Fruit fly (Drosophila melanogaster) whole organism, wandering third instar larva: ENCODE results near the gene CG10428.
A peak's percentile ranks its signal among the peaks of the same experiment; 100 is the strongest.

Experiments used
- Abd-B ChIP-seq: fragments of >200 bp; optimal IDR thresholded peaks from 2 replicates; lab custom pipeline; 2017; ENCODE audit warnings: missing biosample characterization, missing genetic modification characterization
- CG32264 ChIP-seq: fragments of 200-800 bp; sonication (Bioruptor generic); optimal IDR thresholded peaks from 2 replicates; lab custom pipeline; 2016; ENCODE audit warnings: missing biosample characterization, missing genetic modification characterization
- CG9705 ChIP-seq: fragments of 200-800 bp; sonication (Bioruptor generic); optimal IDR thresholded peaks from 2 replicates; lab custom pipeline; 2018; ENCODE audit warnings: missing biosample characterization, mild to moderate bottlenecking, missing genetic modification characterization
- CrebA ChIP-seq: fragments of 200-800 bp; sonication (Bioruptor generic); optimal IDR thresholded peaks from 2 replicates; lab custom pipeline; 2016; ENCODE audit warnings: missing biosample characterization, mild to moderate bottlenecking, missing genetic modification characterization, borderline replicate concordance
- Dfd ChIP-seq: fragments of >200 bp; optimal IDR thresholded peaks from 2 replicates; lab custom pipeline; 2017; ENCODE audit warnings: missing biosample characterization, missing genetic modification characterization
- Dif ChIP-seq: fragments of 200-275, 200-300 bp; sonication (Bioruptor generic); optimal IDR thresholded peaks from 2 replicates; lab custom pipeline; 2018; ENCODE audit warnings: missing biosample characterization, missing genetic modification characterization; ENCODE audit not compliant: partially characterized antibody
- GATAd ChIP-seq: sonication (Bioruptor generic); optimal IDR thresholded peaks from 2 replicates; lab custom pipeline; 2016; ENCODE audit warnings: missing biosample characterization, missing genetic modification characterization
- HLH106 ChIP-seq: fragments of 200-800 bp; optimal IDR thresholded peaks from 3 replicates; lab custom pipeline; 2019; ENCODE audit warnings: missing biosample characterization, mild to moderate bottlenecking, missing genetic modification characterization, moderate library complexity
- Hnf4 ChIP-seq: fragments of 200-800 bp; sonication (Bioruptor generic); optimal IDR thresholded peaks from 2 replicates; lab custom pipeline; 2016; ENCODE audit warnings: missing biosample characterization, mild to moderate bottlenecking, missing genetic modification characterization
- Hr78 ChIP-seq: fragments of >200 bp; optimal IDR thresholded peaks from 2 replicates; lab custom pipeline; 2017; ENCODE audit warnings: missing biosample characterization, missing genetic modification characterization
- Hr83 ChIP-seq: fragments of 200-300 bp; sonication (Bioruptor generic); optimal IDR thresholded peaks from 2 replicates; lab custom pipeline; 2016; ENCODE audit warnings: missing biosample characterization, mild to moderate bottlenecking, missing genetic modification characterization, moderate library complexity; ENCODE audit not compliant: poor library complexity, severe bottlenecking
- Jra ChIP-seq: sonication (Bioruptor generic); optimal IDR thresholded peaks from 2 replicates; lab custom pipeline; 2016; ENCODE audit warnings: missing biosample characterization, missing genetic modification characterization
- Mio ChIP-seq: sonication (Bioruptor generic); optimal IDR thresholded peaks from 2 replicates; lab custom pipeline; 2016; ENCODE audit warnings: missing biosample characterization, missing genetic modification characterization
- Myc ChIP-seq: fragments of >200 bp; optimal IDR thresholded peaks from 2 replicates; lab custom pipeline; 2017
- N ChIP-seq: fragments of >200 bp; optimal IDR thresholded peaks from 2 replicates; lab custom pipeline; 2018; ENCODE audit warnings: missing biosample characterization, missing external identifiers, missing genetic modification characterization
- OdsH ChIP-seq: fragments of 200-800 bp; sonication (Bioruptor generic); optimal IDR thresholded peaks from 2 replicates; lab custom pipeline; 2016; ENCODE audit warnings: missing biosample characterization, mild to moderate bottlenecking, missing genetic modification characterization
- Rel ChIP-seq, 2 experiments: fragments of 200-800 bp; sonication (Bioruptor generic) in 1 of 2; optimal IDR thresholded peaks; 2 replicates in 1 of 2; 3 replicates in 1 of 2; lab custom pipeline; 2016 to 2019; ENCODE audit warnings: mild to moderate bottlenecking in 2 of 2, missing biosample characterization in 2 of 2, missing genetic modification characterization in 2 of 2, moderate library complexity in 1 of 2
- Sp1 ChIP-seq: fragments of 200-800 bp; sonication (Bioruptor generic); optimal IDR thresholded peaks from 3 replicates; lab custom pipeline; 2019; ENCODE audit warnings: missing biosample characterization, mild to moderate bottlenecking, missing genetic modification characterization, moderate library complexity
- Vsx2 ChIP-seq: fragments of 200-300, 225-300 bp; sonication (Bioruptor generic); optimal IDR thresholded peaks from 2 replicates; lab custom pipeline; 2018; ENCODE audit warnings: missing biosample characterization, missing genetic modification characterization; ENCODE audit not compliant: partially characterized antibody
- br ChIP-seq: fragments of 200-800 bp; sonication (Bioruptor generic); optimal IDR thresholded peaks from 2 replicates; lab custom pipeline; 2016; ENCODE audit warnings: missing biosample characterization, missing genetic modification characterization
- brk ChIP-seq: fragments of 200-800 bp; sonication (Bioruptor generic); optimal IDR thresholded peaks from 2 replicates; lab custom pipeline; 2016; ENCODE audit warnings: missing biosample characterization, mild to moderate bottlenecking, missing genetic modification characterization
- dl ChIP-seq, 2 experiments: fragments of 175-275, 200-275 bp in 1 of 2; fragments of 200-275 bp in 1 of 2; sonication (Bioruptor generic); optimal IDR thresholded peaks; lab custom pipeline; 2018; ENCODE audit warnings: mild to moderate bottlenecking in 2 of 2, missing biosample characterization in 2 of 2, missing genetic modification characterization in 2 of 2, moderate library complexity in 2 of 2; ENCODE audit not compliant: partially characterized antibody in 2 of 2, insufficient read depth in 1 of 2
- dmrt93B ChIP-seq: fragments of 200-800 bp; sonication (Bioruptor generic); optimal IDR thresholded peaks from 2 replicates; lab custom pipeline; 2018; ENCODE audit warnings: missing biosample characterization, mild to moderate bottlenecking, missing genetic modification characterization
- dsf ChIP-seq: sonication (Bioruptor generic); optimal IDR thresholded peaks from 2 replicates; lab custom pipeline; 2016; ENCODE audit warnings: missing biosample characterization, missing genetic modification characterization, borderline replicate concordance
- ey ChIP-seq: fragments of 200-800 bp; sonication (Bioruptor generic); optimal IDR thresholded peaks from 2 replicates; lab custom pipeline; 2016; ENCODE audit warnings: missing biosample characterization, missing genetic modification characterization
- foxo ChIP-seq, 2 experiments: fragments of 200-800 bp; sonication (Bioruptor generic); optimal IDR thresholded peaks; 2 replicates in 1 of 2; 3 replicates in 1 of 2; lab custom pipeline; 2016 to 2017; ENCODE audit warnings: missing biosample characterization in 2 of 2, missing genetic modification characterization in 2 of 2
- fru ChIP-seq: fragments of 200-800 bp; sonication (Bioruptor generic); optimal IDR thresholded peaks from 3 replicates; lab custom pipeline; 2016; ENCODE audit warnings: missing biosample characterization, mild to moderate bottlenecking, missing genetic modification characterization
- h ChIP-seq: fragments of 200-800 bp; sonication (Bioruptor generic); optimal IDR thresholded peaks from 3 replicates; lab custom pipeline; 2016; ENCODE audit warnings: missing biosample characterization, mild to moderate bottlenecking, missing genetic modification characterization
- jim ChIP-seq: fragments of 175-275, 200-325 bp; sonication (Bioruptor generic); optimal IDR thresholded peaks from 2 replicates; lab custom pipeline; 2016; ENCODE audit warnings: missing biosample characterization, mild to moderate bottlenecking, missing genetic modification characterization
- lola ChIP-seq: fragments of >200 bp; optimal IDR thresholded peaks from 2 replicates; lab custom pipeline; 2017; ENCODE audit warnings: missing biosample characterization, missing genetic modification characterization
- pan ChIP-seq: fragments of >200 bp; optimal IDR thresholded peaks from 2 replicates; lab custom pipeline; 2017
- psq ChIP-seq: fragments of 200-800 bp; sonication (Bioruptor generic); optimal IDR thresholded peaks from 3 replicates; lab custom pipeline; 2017; ENCODE audit warnings: missing biosample characterization, mild to moderate bottlenecking, missing genetic modification characterization, moderate library complexity
- rgr ChIP-seq: fragments of 200-800 bp; sonication (Bioruptor generic); optimal IDR thresholded peaks from 3 replicates; lab custom pipeline; 2016; ENCODE audit warnings: missing biosample characterization, mild to moderate bottlenecking, missing genetic modification characterization
- sage ChIP-seq: fragments of 200-800 bp; sonication (Bioruptor generic); optimal IDR thresholded peaks from 2 replicates; lab custom pipeline; 2016; ENCODE audit warnings: missing biosample characterization, mild to moderate bottlenecking, missing genetic modification characterization
- sv ChIP-seq: fragments of 200-800 bp; sonication (Bioruptor generic); optimal IDR thresholded peaks from 3 replicates; lab custom pipeline; 2016; ENCODE audit warnings: missing biosample characterization, missing genetic modification characterization
- tai ChIP-seq: sonication (Bioruptor generic); optimal IDR thresholded peaks from 2 replicates; lab custom pipeline; 2016; ENCODE audit warnings: missing biosample characterization, missing genetic modification characterization
- usp ChIP-seq: fragments of >200 bp; optimal IDR thresholded peaks from 2 replicates; lab custom pipeline; 2017; ENCODE audit warnings: missing biosample characterization, missing genetic modification characterization
- woc ChIP-seq: sonication (Bioruptor generic); optimal IDR thresholded peaks from 2 replicates; lab custom pipeline; 2016; ENCODE audit warnings: missing biosample characterization, mild to moderate bottlenecking, missing genetic modification characterization

The CG10428 gene

dm6 chr2L:18985201-18986124 is 36.8 kb downstream of the CG10428 start (continued):
- TF ChIP-seq Myc (lab: Kevin White, UChicago) = no peak
- no peak for TF ChIP-seq CrebA (GFP tag; lab: Kevin White, UChicago)
- no peak for TF ChIP-seq sv (GFP tag; lab: Kevin White, UChicago)
- no peak for TF ChIP-seq lola
- no peak for TF ChIP-seq Dfd (GFP tag; lab: Kevin White, UChicago)
- no peak for TF ChIP-seq woc (GFP tag; lab: Kevin White, UChicago)

dm6 chr2L:18986125-18986498 is 37.4 kb downstream of the CG10428 start:
- TF ChIP-seq sv (GFP tag; lab: Kevin White, UChicago) = no peak
- no peak for TF ChIP-seq Dfd (GFP tag; lab: Kevin White, UChicago)
- TF ChIP-seq brk (GFP tag; lab: Kevin White, UChicago) = no peak
- no peak for TF ChIP-seq lola
- no peak for TF ChIP-seq br (GFP tag; lab: Kevin White, UChicago)
- no peak for TF ChIP-seq pan (lab: Kevin White, UChicago)
- no peak for TF ChIP-seq Rel (GFP tag; optimal IDR thresholded peaks at IDR 0.05; lab: Kevin White, UChicago)
- TF ChIP-seq Rel (tag; optimal IDR thresholded peaks at IDR 0.05; lab: Kevin White, UChicago) = no peak
- no peak for TF ChIP-seq Myc (lab: Kevin White, UChicago)
- TF ChIP-seq woc (GFP tag; lab: Kevin White, UChicago) = no peak
- TF ChIP-seq psq = no peak
- no peak for TF ChIP-seq fru

dm6 chr2L:18987078-18987895 is 38.6 kb downstream of the CG10428 start, which contains the start of the genes Swip-1 and EMC5:
Gene Swip-1 (minus strand): TSS chr2L:18987280.
Gene EMC5 (plus strand): TSS chr2L:18987707.
- TF ChIP-seq Hr83 (GFP tag; lab: Kevin White, UChicago) = peak; percentile 2
- no peak for TF ChIP-seq dsf (GFP tag; lab: Kevin White, UChicago)
- no peak for TF ChIP-seq Vsx2 (GFP tag; lab: Kevin White, UChicago)
- TF ChIP-seq CG32264 (GFP tag; lab: Kevin White, UChicago) = no peak
- TF ChIP-seq Rel (GFP tag; optimal IDR thresholded peaks at IDR 0.05; lab: Kevin White, UChicago) = no peak
- no peak for TF ChIP-seq Rel (tag; optimal IDR thresholded peaks at IDR 0.05; lab: Kevin White, UChicago)
- peak; percentile 17 for TF ChIP-seq CG9705 (GFP tag; lab: Kevin White, UChicago)
- no peak for TF ChIP-seq sage
- TF ChIP-seq Myc (lab: Kevin White, UChicago) = no peak
- no peak for TF ChIP-seq GATAd (GFP tag; lab: Kevin White, UChicago)
- peak; percentile 32 for TF ChIP-seq woc (GFP tag; lab: Kevin White, UChicago)
- TF ChIP-seq usp (GFP tag; lab: Kevin White, UChicago) = no peak
- TF ChIP-seq psq = peak; percentile 47
- TF ChIP-seq Hr78 (GFP tag; lab: Kevin White, UChicago) = no peak
- TF ChIP-seq Hnf4 (GFP tag; lab: Kevin White, UChicago) = peak; percentile 37
- TF ChIP-seq brk (GFP tag; lab: Kevin White, UChicago) = peak; percentile 50
- TF ChIP-seq Jra (GFP tag; lab: Kevin White, UChicago) = no peak
- TF ChIP-seq N (GFP tag; lab: Kevin White, UChicago) = no peak
- no peak for TF ChIP-seq ey (GFP tag; lab: Kevin White, UChicago)
- peak in 1 of 2 experiments; percentile 63 for TF ChIP-seq foxo (GFP tag; optimal IDR thresholded peaks at IDR 0.05; lab: Kevin White, UChicago)
- peak; percentile 77 for TF ChIP-seq HLH106 (tag; lab: Kevin White, UChicago)
- no peak for TF ChIP-seq Dfd (GFP tag; lab: Kevin White, UChicago)
- TF ChIP-seq OdsH = peak; percentile 42
- no peak for TF ChIP-seq dl (GFP tag; optimal IDR thresholded peaks at IDR 0.05; lab: Kevin White, UChicago; ENCODE audit: insufficient read depth in 1 of 2, partially characterized antibody in 2 of 2)
- no peak for TF ChIP-seq tai (GFP tag; lab: Kevin White, UChicago)
- no peak for TF ChIP-seq Abd-B (GFP tag; lab: Kevin White, UChicago)
- TF ChIP-seq rgr (GFP tag; lab: Kevin White, UChicago) = peak; percentile 60
- TF ChIP-seq Dif (GFP tag; lab: Kevin White, UChicago) = peak; percentile 33
- no peak for TF ChIP-seq Mio
- peak; percentile 43 for TF ChIP-seq h
- no peak for TF ChIP-seq br (GFP tag; lab: Kevin White, UChicago)
- peak; percentile 67 for TF ChIP-seq Sp1 (GFP tag; lab: Kevin White, UChicago)
- no peak for TF ChIP-seq sv (GFP tag; lab: Kevin White, UChicago)
- TF ChIP-seq pan (lab: Kevin White, UChicago) = no peak
- TF ChIP-seq lola = no peak
- TF ChIP-seq dmrt93B (GFP tag; lab: Kevin White, UChicago) = peak; percentile 43
- no peak for TF ChIP-seq jim
- no peak for TF ChIP-seq CrebA (GFP tag; lab: Kevin White, UChicago)
- peak; percentile 23 for TF ChIP-seq fru
- TF ChIP-seq, all 38 proteins: peak for 15
